Worm (Caenorhabditis elegans): ENCODE measurements around the gene sru-39.

DNA sequence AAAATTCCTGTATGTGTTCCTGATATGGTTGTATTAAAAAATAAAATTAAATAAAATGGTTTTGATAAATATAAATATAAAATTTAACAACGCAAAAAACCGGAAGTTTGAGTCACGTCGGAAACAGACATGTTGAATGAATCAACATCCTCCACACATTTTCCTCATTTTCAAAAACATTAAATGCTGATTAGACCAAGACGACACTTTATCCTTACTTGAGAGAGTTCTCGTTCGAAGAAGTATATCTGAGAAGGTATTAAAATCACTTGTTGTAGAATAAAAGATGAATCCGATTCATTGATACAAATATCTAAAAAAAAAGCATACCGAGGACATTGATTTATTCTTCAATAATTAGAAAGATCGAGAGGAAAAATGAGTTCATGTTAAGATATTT is 5.1 kb upstream of the sru-39 start:
- TF ChIP-seq fkh-10 (GFP tag; optimal IDR thresholded peaks at IDR 0.05) (no peak), ama-1 (optimal IDR thresholded peaks at IDR 0.05) (no peak), pha-4 (GFP tag; IDR thresholded peaks at IDR 0.05) (no peak), pha-4 (tag; optimal IDR thresholded peaks at IDR 0.05) (no peak)

All from whole organism, L4 larva.